Worm (Caenorhabditis elegans): Measurements from ENCODE around the gene ZK1067.3.

Gene ZK1067.3

ce11 chrII:9222969-9223368 lies at the start of gene ZK1067.3:
TSS of gene ZK1067.3 (plus strand) at chrII:9223269.
- TF ChIP-seq ham-2 (GFP tag; optimal IDR thresholded peaks at IDR 0.05) = no peak
- no peak for TF ChIP-seq unc-62 (GFP tag; optimal IDR thresholded peaks at IDR 0.05)
- no peak for TF ChIP-seq hlh-1 (tag; optimal IDR thresholded peaks at IDR 0.05)
- TF ChIP-seq ceh-83 (GFP tag; optimal IDR thresholded peaks at IDR 0.05) = no peak
- TF ChIP-seq lin-32 (GFP tag; optimal IDR thresholded peaks at IDR 0.05) = no peak
- no peak for TF ChIP-seq nhr-28 (tag; optimal IDR thresholded peaks at IDR 0.05)
- TF ChIP-seq tbx-8 (GFP tag; optimal IDR thresholded peaks at IDR 0.05) = no peak
- TF ChIP-seq flh-1 (GFP tag; optimal IDR thresholded peaks at IDR 0.05) = no peak
- TF ChIP-seq nhr-237 (tag; optimal IDR thresholded peaks at IDR 0.05) = no peak
- no peak for TF ChIP-seq cnd-1 (tag; optimal IDR thresholded peaks at IDR 0.05)
- no peak for TF ChIP-seq ceh-43 (GFP tag; optimal IDR thresholded peaks at IDR 0.05)

ce11 chrII:9173471-9173870 lies 49.6 kb upstream of the ZK1067.3 start:
- TF ChIP-seq sem-2 (GFP tag; optimal IDR thresholded peaks at IDR 0.05) = no peak
- no peak for TF ChIP-seq unc-39 (tag; optimal IDR thresholded peaks at IDR 0.05)
- no peak for TF ChIP-seq nhr-12 (tag; optimal IDR thresholded peaks at IDR 0.05)
- TF ChIP-seq nhr-237 (tag; optimal IDR thresholded peaks at IDR 0.05) = no peak
- no peak for TF ChIP-seq cnd-1 (tag; optimal IDR thresholded peaks at IDR 0.05)
- no peak for TF ChIP-seq flh-1 (GFP tag; optimal IDR thresholded peaks at IDR 0.05)
- no peak for TF ChIP-seq ceh-39 (tag; optimal IDR thresholded peaks at IDR 0.05)
- TF ChIP-seq pha-4 (tag; optimal IDR thresholded peaks at IDR 0.05) = no peak
- TF ChIP-seq mab-5 (tag; optimal IDR thresholded peaks at IDR 0.05) = no peak
- no peak for TF ChIP-seq nhr-2 (tag; optimal IDR thresholded peaks at IDR 0.05)
- TF ChIP-seq unc-62 (GFP tag; optimal IDR thresholded peaks at IDR 0.05) = no peak
- TF ChIP-seq mls-2 (tag; optimal IDR thresholded peaks at IDR 0.05) = no peak
- no peak for TF ChIP-seq snpc-4 (tag; optimal IDR thresholded peaks at IDR 0.05)
- no peak for TF ChIP-seq lsy-2 (tag; optimal IDR thresholded peaks at IDR 0.05)
- no peak for TF ChIP-seq sptf-1 (tag; optimal IDR thresholded peaks at IDR 0.05)
- no peak for TF ChIP-seq tbx-8 (GFP tag; optimal IDR thresholded peaks at IDR 0.05)
- no peak for TF ChIP-seq lin-32 (GFP tag; optimal IDR thresholded peaks at IDR 0.05)
- TF ChIP-seq hlh-1 (tag; optimal IDR thresholded peaks at IDR 0.05) = no peak
- no peak for TF ChIP-seq ces-1 (GFP tag; optimal IDR thresholded peaks at IDR 0.05)

DNA sequence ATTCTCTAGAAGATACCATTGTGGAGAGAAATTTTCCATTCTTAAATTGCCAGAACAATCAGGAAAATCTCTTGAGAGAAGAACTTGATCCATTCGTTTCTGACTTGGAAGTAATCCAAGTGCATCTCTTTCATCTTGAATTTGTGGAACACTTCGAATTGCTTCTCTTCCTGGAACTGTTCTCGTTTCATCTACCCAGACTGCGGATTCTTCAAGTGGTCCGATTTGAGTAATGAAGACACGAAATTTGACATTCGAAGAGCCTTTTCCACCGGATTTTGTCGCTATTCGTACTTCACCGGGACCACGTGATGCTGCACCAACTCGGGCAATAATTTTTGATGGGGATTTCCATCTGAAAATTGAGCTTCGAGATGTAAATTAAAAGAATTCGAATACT lies 46.5 kb upstream of the ZK1067.3 start:
- no peak for TF ChIP-seq nhr-28 (tag; optimal IDR thresholded peaks at IDR 0.05)
- no peak for TF ChIP-seq lin-32 (GFP tag; optimal IDR thresholded peaks at IDR 0.05)
- no peak for TF ChIP-seq mep-1 (tag; optimal IDR thresholded peaks at IDR 0.05)
- TF ChIP-seq cnd-1 (tag; optimal IDR thresholded peaks at IDR 0.05) = no peak
- TF ChIP-seq elt-3 (tag; optimal IDR thresholded peaks at IDR 0.05) = no peak
- no peak for TF ChIP-seq hlh-1 (tag; optimal IDR thresholded peaks at IDR 0.05)
- no peak for TF ChIP-seq M03D4.4 (tag; optimal IDR thresholded peaks at IDR 0.05)
- no peak for TF ChIP-seq nhr-2 (tag; optimal IDR thresholded peaks at IDR 0.05)
- no peak for TF ChIP-seq mab-5 (tag; optimal IDR thresholded peaks at IDR 0.05)
- no peak for TF ChIP-seq zip-8 (tag; optimal IDR thresholded peaks at IDR 0.05)
- TF ChIP-seq sptf-1 (tag; optimal IDR thresholded peaks at IDR 0.05) = no peak
- no peak for TF ChIP-seq unc-120 (tag; optimal IDR thresholded peaks at IDR 0.05; ENCODE audit: poor library complexity, severe bottlenecking)
- no peak for TF ChIP-seq elt-1 (tag; optimal IDR thresholded peaks at IDR 0.05; ENCODE audit: borderline replicate concordance, insufficient read depth)
- no peak for TF ChIP-seq mls-2 (tag; optimal IDR thresholded peaks at IDR 0.05)
- TF ChIP-seq snpc-4 (tag; optimal IDR thresholded peaks at IDR 0.05) = no peak

- no peak for TF ChIP-seq cnd-1 (tag; optimal IDR thresholded peaks at IDR 0.05)
- TF ChIP-seq hlh-1 (tag; optimal IDR thresholded peaks at IDR 0.05) = no peak
- no peak for TF ChIP-seq zip-8 (tag; optimal IDR thresholded peaks at IDR 0.05)
- TF ChIP-seq snpc-4 (tag; optimal IDR thresholded peaks at IDR 0.05) = no peak
- peak; percentile 25 for TF ChIP-seq lin-13 (tag; optimal IDR thresholded peaks at IDR 0.05)
- no peak for TF ChIP-seq lin-32 (GFP tag; optimal IDR thresholded peaks at IDR 0.05)
- TF ChIP-seq unc-62 (GFP tag; optimal IDR thresholded peaks at IDR 0.05) = no peak
- TF ChIP-seq tbx-8 (GFP tag; optimal IDR thresholded peaks at IDR 0.05) = no peak
- peak; percentile 38 for TF ChIP-seq ceh-43 (GFP tag; optimal IDR thresholded peaks at IDR 0.05)
- TF ChIP-seq nhr-76 (tag; optimal IDR thresholded peaks at IDR 0.05) = no peak
- TF ChIP-seq ceh-83 (GFP tag; optimal IDR thresholded peaks at IDR 0.05) = no peak
- no peak for TF ChIP-seq nhr-12 (tag; optimal IDR thresholded peaks at IDR 0.05)
- no peak for TF ChIP-seq pha-4 (tag; optimal IDR thresholded peaks at IDR 0.05)
- TF ChIP-seq mls-2 (tag; optimal IDR thresholded peaks at IDR 0.05) = no peak
- TF ChIP-seq blmp-1 (tag; optimal IDR thresholded peaks at IDR 0.05) = no peak
- TF ChIP-seq lsy-2 (tag; optimal IDR thresholded peaks at IDR 0.05) = peak; percentile 10
- TF ChIP-seq elt-1 (tag; optimal IDR thresholded peaks at IDR 0.05; ENCODE audit: borderline replicate concordance, insufficient read depth) = no peak
- no peak for TF ChIP-seq flh-1 (GFP tag; optimal IDR thresholded peaks at IDR 0.05)
- TF ChIP-seq drap-1 (GFP tag; optimal IDR thresholded peaks at IDR 0.05) = no peak
- TF ChIP-seq ceh-39 (tag; optimal IDR thresholded peaks at IDR 0.05) = no peak
- no peak for TF ChIP-seq sem-2 (GFP tag; optimal IDR thresholded peaks at IDR 0.05)
- peak; percentile 82 for TF ChIP-seq ces-1 (GFP tag; optimal IDR thresholded peaks at IDR 0.05)
- TF ChIP-seq bed-3 (GFP tag; optimal IDR thresholded peaks at IDR 0.05) = no peak
- TF ChIP-seq nhr-2 (tag; optimal IDR thresholded peaks at IDR 0.05) = no peak
- TF ChIP-seq ztf-11 (tag; optimal IDR thresholded peaks at IDR 0.05) = no peak
- no peak for TF ChIP-seq nhr-237 (tag; optimal IDR thresholded peaks at IDR 0.05)
- TF ChIP-seq mep-1 (tag; optimal IDR thresholded peaks at IDR 0.05) = peak; percentile 42
- TF ChIP-seq elt-3 (tag; optimal IDR thresholded peaks at IDR 0.05) = no peak
- no peak for TF ChIP-seq mab-5 (tag; optimal IDR thresholded peaks at IDR 0.05)
- TF ChIP-seq nhr-28 (tag; optimal IDR thresholded peaks at IDR 0.05) = no peak
- no peak for TF ChIP-seq unc-120 (tag; optimal IDR thresholded peaks at IDR 0.05; ENCODE audit: poor library complexity, severe bottlenecking)
- TF ChIP-seq ham-2 (GFP tag; optimal IDR thresholded peaks at IDR 0.05) = no peak
- no peak for TF ChIP-seq M03D4.4 (tag; optimal IDR thresholded peaks at IDR 0.05)
- TF ChIP-seq sptf-1 (tag; optimal IDR thresholded peaks at IDR 0.05) = no peak
- TF ChIP-seq unc-39 (tag; optimal IDR thresholded peaks at IDR 0.05) = no peak
These were observed 46.0 kb upstream of the ZK1067.3 start, which contains the start of the genes sec-5 and pir-1 for ce11 chrII:9177080-9177479. TSS of gene sec-5 (minus strand) at chrII:9177152. TSS of gene pir-1 (plus strand) at chrII:9177300.
